Fruit fly (Drosophila melanogaster): Measurements from ENCODE around the gene Polr2I.

DNA sequence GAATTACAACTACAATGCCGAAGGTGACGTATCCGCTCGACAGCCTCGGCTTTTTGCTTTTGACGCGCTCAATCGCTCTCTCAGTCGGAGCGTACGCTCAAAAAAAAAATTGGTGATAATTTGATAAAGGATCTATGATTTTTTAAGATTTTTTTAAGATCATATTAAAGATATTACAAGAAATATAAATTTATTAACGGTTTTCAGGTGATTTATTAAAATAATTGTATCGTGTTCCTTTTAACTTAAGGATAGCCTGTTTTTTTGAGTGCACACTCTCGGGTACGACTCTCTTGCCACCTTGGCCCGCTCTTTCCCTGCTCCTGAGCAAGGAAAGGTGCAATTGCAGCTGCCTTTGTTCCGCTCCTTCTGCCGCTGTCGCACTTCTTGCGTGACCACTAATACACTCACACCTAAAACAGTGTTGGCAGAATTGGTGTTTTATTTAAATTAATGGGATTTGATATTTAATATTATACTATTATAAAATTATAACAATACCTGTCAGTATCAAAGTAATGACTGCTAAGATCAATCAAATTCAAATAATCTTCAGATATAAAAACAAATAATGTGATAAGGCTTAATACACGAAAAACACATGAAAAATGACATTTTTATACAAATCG, 30.9 kb upstream of the Polr2I start:
- TF ChIP-seq EcR (GFP tag; optimal IDR thresholded peaks at IDR 0.05) (no peak), psq (optimal IDR thresholded peaks at IDR 0.05) (no peak), usp (GFP tag; optimal IDR thresholded peaks at IDR 0.05) (no peak), CG8478 (optimal IDR thresholded peaks at IDR 0.05) (no peak)

Measured in whole organism.